Fruit fly (Drosophila melanogaster): ENCODE measurements around the gene Ubc87F.

The Ubc87F gene

dm6 chr3R:13683624-13684568 is 34.1 kb downstream of the Ubc87F start, which contains the start of gene flfl (continued):
- TF ChIP-seq Dfd (GFP tag; optimal IDR thresholded peaks at IDR 0.05): no peak
- TF ChIP-seq GATAe (GFP tag; conservative IDR thresholded peaks at IDR 0.05): no peak
- no peak for TF ChIP-seq dysf (GFP tag; IDR thresholded peaks at IDR 0.05)
- no peak for TF ChIP-seq schlank (tag; optimal IDR thresholded peaks at IDR 0.05)
- TF ChIP-seq NfI (GFP tag; optimal IDR thresholded peaks at IDR 0.05): peak; percentile 23
- no peak for TF ChIP-seq CG12769 (tag; optimal IDR thresholded peaks at IDR 0.05)
- TF ChIP-seq CG3407 (GFP tag; optimal IDR thresholded peaks at IDR 0.05): no peak
- TF ChIP-seq Mad (GFP tag; optimal IDR thresholded peaks at IDR 0.05): no peak
- TF ChIP-seq Fer2 (tag; optimal IDR thresholded peaks at IDR 0.05): no peak
- TF ChIP-seq CG15514 (GFP tag; optimal IDR thresholded peaks at IDR 0.05): peak; percentile 42
- no peak for TF ChIP-seq vvl (GFP tag; IDR thresholded peaks at IDR 0.05)
- no peak for TF ChIP-seq tx (GFP tag; optimal IDR thresholded peaks at IDR 0.05)
- TF ChIP-seq pfk (GFP tag; optimal IDR thresholded peaks at IDR 0.05): no peak
- peak; percentile 3 for TF ChIP-seq eyg (GFP tag; optimal IDR thresholded peaks at IDR 0.05)
- no peak for TF ChIP-seq Awh (GFP tag; IDR thresholded peaks at IDR 0.05)
- TF ChIP-seq CG8290 (GFP tag; optimal IDR thresholded peaks at IDR 0.05): no peak
- peak in 1 of 2 experiments; percentile 72 for TF ChIP-seq CG8290 (tag; optimal IDR thresholded peaks at IDR 0.05)
- no peak for TF ChIP-seq oc (tag; optimal IDR thresholded peaks at IDR 0.05)
- no peak for TF ChIP-seq CG2129 (GFP tag; IDR thresholded peaks at IDR 0.05; ENCODE audit: partially characterized antibody)
- TF ChIP-seq sna (GFP tag; IDR thresholded peaks at IDR 0.05; ENCODE audit: partially characterized antibody): no peak
- no peak for TF ChIP-seq CG17802 (tag; optimal IDR thresholded peaks at IDR 0.05)
- TF ChIP-seq dan (GFP tag; IDR thresholded peaks at IDR 0.05): no peak
- TF ChIP-seq Nf-YC (tag; optimal IDR thresholded peaks at IDR 0.05): no peak
- TF ChIP-seq CG11456 (GFP tag; IDR thresholded peaks at IDR 0.05): no peak
- TF ChIP-seq CG7839 (tag; optimal IDR thresholded peaks at IDR 0.05): no peak
- peak; percentile 33 for TF ChIP-seq sd (tag; optimal IDR thresholded peaks at IDR 0.05)
- no peak for TF ChIP-seq CG8388 (GFP tag; optimal IDR thresholded peaks at IDR 0.05)
- TF ChIP-seq CoRest (tag; optimal IDR thresholded peaks at IDR 0.05): peak; percentile 35
- TF ChIP-seq Aef1 (GFP tag; IDR thresholded peaks at IDR 0.05): no peak
- TF ChIP-seq CG11723 (GFP tag; optimal IDR thresholded peaks at IDR 0.05): no peak
- no peak for TF ChIP-seq Stat92E (GFP tag; optimal IDR thresholded peaks at IDR 0.05)
- no peak for TF ChIP-seq nau (GFP tag; optimal IDR thresholded peaks at IDR 0.05)
- TF ChIP-seq NK7.1 (GFP tag; optimal IDR thresholded peaks at IDR 0.05): no peak
- TF ChIP-seq ap (GFP tag; IDR thresholded peaks at IDR 0.05): no peak
- peak in 1 of 2 experiments; percentile 4 for TF ChIP-seq bsh (GFP tag; optimal IDR thresholded peaks at IDR 0.05)
- TF ChIP-seq CG2202 (tag; optimal IDR thresholded peaks at IDR 0.05): no peak
- no peak for TF ChIP-seq Meics (GFP tag; optimal IDR thresholded peaks at IDR 0.05)
- TF ChIP-seq MESR4 (GFP tag; optimal IDR thresholded peaks at IDR 0.05): peak; percentile 94
- TF ChIP-seq fd102C (GFP tag; optimal IDR thresholded peaks at IDR 0.05): no peak
- no peak for TF ChIP-seq Neu2 (GFP tag; optimal IDR thresholded peaks at IDR 0.05; ENCODE audit: borderline replicate concordance)
- TF ChIP-seq Sry-β (GFP tag; optimal IDR thresholded peaks at IDR 0.05): no peak
- TF ChIP-seq Oli (tag; optimal IDR thresholded peaks at IDR 0.05): no peak
- no peak for TF ChIP-seq abd-A (tag; optimal IDR thresholded peaks at IDR 0.05)
- TF ChIP-seq CG10565 (GFP tag; optimal IDR thresholded peaks at IDR 0.05): no peak
- TF ChIP-seq CG34224 (GFP tag; IDR thresholded peaks at IDR 0.05; ENCODE audit: partially characterized antibody): no peak
- TF ChIP-seq CG14965 (GFP tag; optimal IDR thresholded peaks at IDR 0.05; ENCODE audit: borderline replicate concordance): no peak
- no peak for TF ChIP-seq sqz (GFP tag; optimal IDR thresholded peaks at IDR 0.05)
- no peak for TF ChIP-seq hth (optimal IDR thresholded peaks at IDR 0.05)

Data from whole organism, embryonic.